Fruit fly (Drosophila melanogaster) whole organism, embryonic: ENCODE results near the gene Crg-1.

Experiments
- Bgb ChIP-seq: fragments of 200-800 bp; sonication (Bioruptor generic); IDR thresholded peaks from 2 replicates; pipeline ENCODE4 v1.3.6; 2022; ENCODE audit warnings: missing biosample characterization, missing genetic modification characterization; ENCODE audit not compliant: partially characterized antibody
- CG12071 ChIP-seq: fragments of 200-800 bp; sonication (Bioruptor generic); optimal IDR thresholded peaks from 3 replicates; lab custom pipeline; 2018; ENCODE audit warnings: missing biosample characterization, mild to moderate bottlenecking, missing genetic modification characterization
- CG13775 ChIP-seq: fragments of 200-800 bp; sonication (Bioruptor generic); optimal IDR thresholded peaks from 3 replicates; lab custom pipeline; 2017; ENCODE audit warnings: missing biosample characterization, mild to moderate bottlenecking, missing genetic modification characterization
- CG14860 ChIP-seq: fragments of 200-800 bp; sonication (Bioruptor generic); IDR thresholded peaks from 3 replicates; pipeline ENCODE4 v1.3.6; 2022; ENCODE audit warnings: missing biosample characterization, missing genetic modification characterization; ENCODE audit not compliant: partially characterized antibody
- CG15514 ChIP-seq: fragments of 200-800 bp; sonication (Bioruptor generic); optimal IDR thresholded peaks from 3 replicates; lab custom pipeline; 2017; ENCODE audit warnings: missing biosample characterization, missing genetic modification characterization, mild to moderate bottlenecking, moderate library complexity, missing genetic modification reagents
- CG17186 ChIP-seq: fragments of 200-800 bp; sonication (Bioruptor generic); optimal IDR thresholded peaks from 3 replicates; lab custom pipeline; 2017; ENCODE audit warnings: missing biosample characterization, missing genetic modification reagents, missing genetic modification characterization
- CG17328 ChIP-seq: fragments of 200-800 bp; sonication (Bioruptor generic); IDR thresholded peaks from 2 replicates; pipeline ENCODE4 v1.3.6; 2022; ENCODE audit warnings: missing biosample characterization, missing genetic modification characterization
- CG17568 ChIP-seq: fragments of 200-800 bp; sonication (Bioruptor generic); optimal IDR thresholded peaks from 2 replicates; lab custom pipeline; 2018; ENCODE audit warnings: missing biosample characterization, mild to moderate bottlenecking, missing genetic modification characterization, moderate library complexity
- CG17829 ChIP-seq: fragments of 200-800 bp; optimal IDR thresholded peaks from 2 replicates; lab custom pipeline; 2019; ENCODE audit warnings: missing biosample characterization, mild to moderate bottlenecking, missing genetic modification characterization, moderate library complexity
- CG17912 ChIP-seq: fragments of 200-800 bp; sonication (Bioruptor generic); optimal IDR thresholded peaks from 2 replicates; lab custom pipeline; 2018; ENCODE audit warnings: missing biosample characterization, mild to moderate bottlenecking, missing genetic modification characterization
- CG2120 ChIP-seq: fragments of 200-800 bp; sonication (Bioruptor generic); optimal IDR thresholded peaks from 3 replicates; lab custom pipeline; 2016; ENCODE audit warnings: missing biosample characterization, missing genetic modification characterization
- CG2199 ChIP-seq: fragments of 200-800 bp; sonication (Bioruptor generic); IDR thresholded peaks from 3 replicates; pipeline ENCODE4 v1.3.6; 2022; ENCODE audit warnings: missing biosample characterization, missing genetic modification characterization
- CG34224 ChIP-seq: fragments of 200-800 bp; sonication (Bioruptor generic); IDR thresholded peaks from 3 replicates; pipeline ENCODE4 v1.3.6; 2022; ENCODE audit warnings: missing biosample characterization, missing genetic modification characterization; ENCODE audit not compliant: partially characterized antibody
- CG3726 ChIP-seq: fragments of 200-800 bp; sonication (Bioruptor generic); IDR thresholded peaks from 3 replicates; pipeline ENCODE4, ENCODE4 v1.3.6; 2022; ENCODE audit warnings: missing biosample characterization, missing genetic modification characterization
- CG3847 ChIP-seq: fragments of 200-800 bp; sonication (Bioruptor generic); IDR thresholded peaks from 2 replicates; pipeline ENCODE4 v1.3.6; 2022; ENCODE audit warnings: missing biosample characterization, missing genetic modification characterization
- CG4854 ChIP-seq: fragments of 200-800 bp; sonication (Bioruptor generic); optimal IDR thresholded peaks from 2 replicates; lab custom pipeline; 2016; ENCODE audit warnings: missing biosample characterization, missing genetic modification characterization, inconsistent platforms
- CG6254 ChIP-seq: fragments of 200-800 bp; sonication (Bioruptor generic); optimal IDR thresholded peaks from 3 replicates; lab custom pipeline; 2017; ENCODE audit warnings: mild to moderate bottlenecking, missing biosample characterization, missing genetic modification reagents, missing genetic modification characterization
- CG6854 ChIP-seq: fragments of 200-800 bp; sonication (Bioruptor generic); optimal IDR thresholded peaks from 3 replicates; lab custom pipeline; 2017; ENCODE audit warnings: missing biosample characterization, mild to moderate bottlenecking, missing genetic modification characterization
- CG7839 ChIP-seq: fragments of 200-800 bp; sonication (Bioruptor generic); optimal IDR thresholded peaks from 3 replicates; lab custom pipeline; 2018; ENCODE audit warnings: missing biosample characterization, mild to moderate bottlenecking, missing genetic modification characterization, moderate library complexity
- CTCF ChIP-seq: fragments of 200-800 bp; sonication (Bioruptor generic); optimal IDR thresholded peaks from 2 replicates; lab custom pipeline; 2017; ENCODE audit warnings: missing biosample characterization, mild to moderate bottlenecking, missing genetic modification characterization, moderate library complexity
- Ets97D ChIP-seq: fragments of 200-800 bp; sonication (Bioruptor generic); optimal IDR thresholded peaks from 3 replicates; lab custom pipeline; 2016; ENCODE audit warnings: missing biosample characterization, missing genetic modification characterization
- Gug ChIP-seq: fragments of 200-800 bp; sonication (Bioruptor generic); IDR thresholded peaks from 4 replicates; pipeline ENCODE4 v1.3.6; 2022; ENCODE audit warnings: missing biosample characterization, missing genetic modification characterization
- Nf-YC ChIP-seq: fragments of 200-800 bp; optimal IDR thresholded peaks from 3 replicates; lab custom pipeline; 2019; ENCODE audit warnings: missing biosample characterization, mild to moderate bottlenecking, missing genetic modification characterization, moderate library complexity
- Pdp1 ChIP-seq, 2 experiments: fragments of 200-800 bp; sonication (Bioruptor generic); optimal IDR thresholded peaks; 3 replicates each; lab custom pipeline; 2016; ENCODE audit warnings: missing biosample characterization in 2 of 2, missing genetic modification characterization in 2 of 2, mild to moderate bottlenecking in 1 of 2, moderate library complexity in 1 of 2
- Sry-β ChIP-seq: fragments of 200-800 bp; sonication (Bioruptor generic); optimal IDR thresholded peaks from 2 replicates; lab custom pipeline; 2018; ENCODE audit warnings: missing biosample characterization, mild to moderate bottlenecking, missing genetic modification characterization, moderate library complexity
- Sry-δ ChIP-seq: fragments of 200-800 bp; sonication (Bioruptor generic); optimal IDR thresholded peaks from 2 replicates; lab custom pipeline; 2016; ENCODE audit warnings: missing biosample characterization, missing genetic modification characterization
- Ssrp ChIP-seq: fragments of 200-800 bp; sonication (Bioruptor generic); optimal IDR thresholded peaks from 2 replicates; lab custom pipeline; 2018; ENCODE audit warnings: missing biosample characterization, mild to moderate bottlenecking, missing genetic modification characterization, moderate library complexity
- YL-1 ChIP-seq: fragments of 200-800 bp; sonication (Bioruptor generic); optimal IDR thresholded peaks from 3 replicates; lab custom pipeline; 2017; ENCODE audit warnings: missing biosample characterization, mild to moderate bottlenecking, missing genetic modification characterization
- ac ChIP-seq: fragments of 200-800 bp; sonication (Bioruptor generic); optimal IDR thresholded peaks from 3 replicates; lab custom pipeline; 2017; ENCODE audit warnings: missing biosample characterization, mild to moderate bottlenecking, missing genetic modification characterization
- amos ChIP-seq: fragments of 200-800 bp; sonication (Bioruptor generic); IDR thresholded peaks from 2 replicates; pipeline ENCODE4 v1.3.6; 2022; ENCODE audit warnings: missing biosample characterization, missing genetic modification characterization; ENCODE audit not compliant: partially characterized antibody
- ase ChIP-seq: fragments of 200-800 bp; sonication (Bioruptor generic); IDR thresholded peaks from 3 replicates; pipeline ENCODE4 v1.3.6; 2022; ENCODE audit warnings: missing biosample characterization, missing genetic modification characterization
- az2 ChIP-seq: fragments of 200-800 bp; sonication (Bioruptor generic); optimal IDR thresholded peaks from 3 replicates; lab custom pipeline; 2016; ENCODE audit warnings: missing biosample characterization, missing genetic modification characterization
- bowl ChIP-seq: fragments of 200-800 bp; sonication (Bioruptor generic); IDR thresholded peaks from 2 replicates; pipeline ENCODE4 v1.3.6; 2022; ENCODE audit warnings: missing biosample characterization, missing genetic modification characterization
- chinmo ChIP-seq: fragments of 200-800 bp; sonication (Bioruptor generic); IDR thresholded peaks from 4 replicates; pipeline ENCODE4 v1.3.6; 2022; ENCODE audit warnings: missing biosample characterization, missing genetic modification characterization; ENCODE audit not compliant: partially characterized antibody
- ci ChIP-seq: fragments of 200-800 bp; sonication (Bioruptor generic); IDR thresholded peaks from 3 replicates; pipeline ENCODE4 v1.3.6; 2022; ENCODE audit warnings: missing biosample characterization, missing genetic modification characterization
- crp ChIP-seq, 2 experiments: fragments of 200-800 bp; sonication (Bioruptor generic); optimal IDR thresholded peaks; 2 replicates in 1 of 2; 3 replicates in 1 of 2; lab custom pipeline; 2017; ENCODE audit warnings: missing biosample characterization in 2 of 2, missing genetic modification characterization in 2 of 2, mild to moderate bottlenecking in 1 of 2, moderate library complexity in 1 of 2
- esg ChIP-seq: fragments of 200-800 bp; sonication (Bioruptor generic); conservative IDR thresholded peaks from 2 replicates; pipeline ENCODE4 v1.3.6; 2022; ENCODE audit warnings: missing biosample characterization, missing genetic modification characterization
- fru ChIP-seq: fragments of >200 bp; optimal IDR thresholded peaks from 2 replicates; lab custom pipeline; 2017
- grau ChIP-seq: fragments of 200-800 bp; optimal IDR thresholded peaks from 3 replicates; lab custom pipeline; 2019; ENCODE audit warnings: missing biosample characterization, mild to moderate bottlenecking, missing genetic modification characterization, moderate library complexity
- grn ChIP-seq: fragments of 200-800 bp; sonication (Bioruptor generic); optimal IDR thresholded peaks from 3 replicates; lab custom pipeline; 2017; ENCODE audit warnings: missing biosample characterization, missing genetic modification characterization
- gsb ChIP-seq: fragments of 200-800 bp; sonication (Bioruptor generic); IDR thresholded peaks from 2 replicates; pipeline ENCODE4 v1.3.6; 2022; ENCODE audit warnings: missing biosample characterization, missing genetic modification characterization
- ind ChIP-seq: fragments of 200-800 bp; sonication (Bioruptor generic); optimal IDR thresholded peaks from 3 replicates; lab custom pipeline; 2016; ENCODE audit warnings: missing biosample characterization, missing genetic modification characterization
- jumu ChIP-seq: fragments of 200-800 bp; sonication (Bioruptor generic); optimal IDR thresholded peaks from 3 replicates; lab custom pipeline; 2016; ENCODE audit warnings: missing biosample characterization, missing genetic modification characterization
- lab ChIP-seq: fragments of 200-800 bp; sonication (Bioruptor generic); optimal IDR thresholded peaks from 3 replicates; lab custom pipeline; 2017; ENCODE audit warnings: missing biosample characterization, missing genetic modification characterization, mild to moderate bottlenecking, moderate library complexity, missing genetic modification reagents
- nerfin-1 ChIP-seq: fragments of 200-800 bp; sonication (Bioruptor generic); optimal IDR thresholded peaks from 3 replicates; lab custom pipeline; 2019; ENCODE audit warnings: missing biosample characterization, mild to moderate bottlenecking, missing genetic modification characterization, moderate library complexity
- pan ChIP-seq, 4 experiments: fragments of >200 bp in 3 of 4; fragments of 200-800 bp in 1 of 4; sonication (Bioruptor generic) in 1 of 4; optimal IDR thresholded peaks in 3 of 4; IDR thresholded peaks in 1 of 4; 2 replicates each; pipeline versions ENCODE4 v1.3.6 to Lab custom; 2017 to 2022; ENCODE audit warnings: missing biosample characterization in 2 of 4, missing genetic modification characterization in 2 of 4, mixed read lengths in 1 of 4
- pnt ChIP-seq: fragments of 200-800 bp; sonication (Bioruptor generic); optimal IDR thresholded peaks from 3 replicates; lab custom pipeline; 2016; ENCODE audit warnings: missing biosample characterization, missing genetic modification characterization
- repo ChIP-seq: fragments of 200-800 bp; sonication (Bioruptor generic); optimal IDR thresholded peaks from 2 replicates; lab custom pipeline; 2016; ENCODE audit warnings: missing biosample characterization, missing genetic modification characterization
- sna ChIP-seq: fragments of 200-800 bp; sonication (Bioruptor generic); IDR thresholded peaks from 2 replicates; pipeline ENCODE4 v1.3.6; 2022; ENCODE audit warnings: missing biosample characterization, missing genetic modification characterization; ENCODE audit not compliant: partially characterized antibody
- sob ChIP-seq: fragments of 200-800 bp; sonication (Bioruptor generic); IDR thresholded peaks from 2 replicates; pipeline ENCODE4 v1.3.6; 2022; ENCODE audit warnings: missing biosample characterization, missing genetic modification characterization

The Crg-1 gene

dm6 chrX:3780884-3781283 is 12.1 kb upstream of the Crg-1 start (continued):
- TF ChIP-seq CG12071 (GFP tag; lab: Kevin White, UChicago) = no peak
- peak; percentile 41 for TF ChIP-seq CG2120 (GFP tag; lab: Kevin White, UChicago)
- no peak for TF ChIP-seq bowl (GFP tag; lab: Robert Waterston, UW)
- no peak for TF ChIP-seq gsb (GFP tag; lab: Robert Waterston, UW)
- TF ChIP-seq CG17328 = no peak
- TF ChIP-seq sob (GFP tag; lab: Robert Waterston, UW) = peak; percentile 15; the same call in 1 of the 2 replicates
- peak; percentile 60 for TF ChIP-seq CG3847 (GFP tag; lab: Robert Waterston, UW)
- no peak for TF ChIP-seq pnt
- no peak for TF ChIP-seq grn (GFP tag; lab: Kevin White, UChicago)
- no peak for TF ChIP-seq CG7839 (tag; lab: Kevin White, UChicago)
- peak in 1 of 2 experiments; percentile 30 for TF ChIP-seq Pdp1 (GFP tag; optimal IDR thresholded peaks at IDR 0.05; lab: Kevin White, UChicago)
- peak in 1 of 2 experiments; percentile 22 for TF ChIP-seq crp (GFP tag; optimal IDR thresholded peaks at IDR 0.05; lab: Kevin White, UChicago)
- peak; percentile 42 for TF ChIP-seq jumu
- no peak for TF ChIP-seq pan (optimal IDR thresholded peaks at IDR 0.05; lab: Kevin White, UChicago)
- no peak for TF ChIP-seq pan (GFP tag; optimal IDR thresholded peaks at IDR 0.05 in 1 of 2, IDR thresholded peaks at IDR 0.05 in 1 of 2)
- peak; percentile 44; the same call in 1 of the 2 replicates for TF ChIP-seq Bgb (GFP tag; lab: Robert Waterston, UW)
- TF ChIP-seq grau (tag; lab: Kevin White, UChicago) = peak; percentile 40
- no peak for TF ChIP-seq CG4854 (GFP tag; lab: Kevin White, UChicago)
- TF ChIP-seq repo (GFP tag; lab: Kevin White, UChicago) = peak; percentile 1
- TF ChIP-seq CG6254 = no peak
- peak; percentile 57 for TF ChIP-seq CG34224 (GFP tag; lab: Robert Waterston, UW)
- no peak for TF ChIP-seq ac
- peak; percentile 64 for TF ChIP-seq CG15514 (GFP tag; lab: Kevin White, UChicago)
- TF ChIP-seq lab (GFP tag; lab: Kevin White, UChicago) = no peak
- no peak for TF ChIP-seq ind (GFP tag; lab: Kevin White, UChicago)
- no peak for TF ChIP-seq CG13775 (GFP tag; lab: Kevin White, UChicago)
- TF ChIP-seq CG14860 = no peak
- no peak for TF ChIP-seq CTCF (GFP tag; lab: Kevin White, UChicago)
- TF ChIP-seq CG17568 (GFP tag; lab: Kevin White, UChicago) = no peak
- no peak for TF ChIP-seq ase (GFP tag; lab: Robert Waterston, UW)
- TF ChIP-seq CG6854 (GFP tag; lab: Kevin White, UChicago) = no peak
- no peak for TF ChIP-seq esg (GFP tag; lab: Robert Waterston, UW)
- no peak for TF ChIP-seq fru (lab: Kevin White, UChicago)
- TF ChIP-seq sna (GFP tag; lab: Robert Waterston, UW) = peak; percentile 61; the same call in 1 of the 2 replicates
- peak; percentile 58 for TF ChIP-seq Sry-β (GFP tag; lab: Kevin White, UChicago)
- no peak for TF ChIP-seq Gug (GFP tag; lab: Robert Waterston, UW)
- TF ChIP-seq chinmo (GFP tag; lab: Robert Waterston, UW) = peak; percentile 99
- TF ChIP-seq CG2199 (GFP tag; lab: Robert Waterston, UW) = 0 out of 3 replicates have a peak, but pooled peaks have one; percentile 66
- TF ChIP-seq Sry-δ = peak; percentile 21
- no peak for TF ChIP-seq az2
- TF ChIP-seq CG3726 (GFP tag; lab: Robert Waterston, UW) = no peak
- peak; percentile 65; the same call in 1 of the 3 replicates for TF ChIP-seq ci
- peak; percentile 33 for TF ChIP-seq CG17829 (tag; lab: Kevin White, UChicago)
- no peak for TF ChIP-seq CG17912 (GFP tag; lab: Kevin White, UChicago)
- TF ChIP-seq CG17186 (GFP tag; lab: Kevin White, UChicago) = peak; percentile 36
- peak; percentile 96 for TF ChIP-seq nerfin-1 (tag; lab: Kevin White, UChicago)
- no peak for TF ChIP-seq Ssrp (tag; lab: Kevin White, UChicago)
- TF ChIP-seq amos = peak; percentile 22; the same call in 1 of the 2 replicates
- peak; percentile 28 for TF ChIP-seq Nf-YC (tag; lab: Kevin White, UChicago)
- TF ChIP-seq Ets97D (GFP tag; lab: Kevin White, UChicago) = peak; percentile 60
- peak; percentile 18 for TF ChIP-seq YL-1 (GFP tag; lab: Kevin White, UChicago)
